Worm (Caenorhabditis elegans) whole organism, L4 larva: ENCODE results near the gene F45G2.8.

Experiments
- D1046.2 ChIP-seq: fragments of 200-800 bp; sonication (Bioruptor generic); IDR thresholded peaks from 2 replicates; pipeline ENCODE4 v1.3.6; 2022; ENCODE audit warnings: missing genetic modification characterization, missing compliant biosample characterization
- F10B5.3 ChIP-seq: sonication (generic microtip); optimal IDR thresholded peaks from 2 replicates; lab custom pipeline; 2016; ENCODE audit warnings: mild to moderate bottlenecking, missing genetic modification characterization, missing compliant biosample characterization
- F26F4.8 ChIP-seq: fragments of 200-800 bp; sonication (Bioruptor generic); conservative IDR thresholded peaks from 2 replicates; pipeline ENCODE4 v1.3.6; 2022; ENCODE audit warnings: missing genetic modification characterization, missing compliant biosample characterization
- F44E2.7 ChIP-seq: fragments of 200-800 bp; sonication (Bioruptor generic); IDR thresholded peaks from 2 replicates; pipeline ENCODE4 v2.1.2; 2022; ENCODE audit warnings: missing genetic modification characterization, missing compliant biosample characterization
- F49E8.2 ChIP-seq: sonication (generic microtip); optimal IDR thresholded peaks from 2 replicates; lab custom pipeline; 2016; ENCODE audit warnings: missing compliant biosample characterization, mild to moderate bottlenecking, missing genetic modification characterization, borderline replicate concordance
- R02D3.7 ChIP-seq: fragments of 150-350 bp; sonication (generic microtip); optimal IDR thresholded peaks from 3 replicates; lab custom pipeline; 2014; ENCODE audit warnings: missing biosample characterization, missing genetic modification characterization
- ZK337.2 ChIP-seq: fragments of 200-800 bp; sonication (Bioruptor generic); IDR thresholded peaks from 2 replicates; pipeline ENCODE4 v1.3.6; 2022; ENCODE audit warnings: missing genetic modification reagents, missing genetic modification characterization, missing compliant biosample characterization
- arid-1 ChIP-seq: fragments of 200-800 bp; sonication (Bioruptor generic); conservative IDR thresholded peaks from 2 replicates; pipeline ENCODE4 v1.3.6; 2022; ENCODE audit warnings: missing genetic modification reagents, missing genetic modification characterization, missing compliant biosample characterization
- ceh-28 ChIP-seq: fragments of 150-350 bp; optimal IDR thresholded peaks from 2 replicates; lab custom pipeline; 2014; ENCODE audit warnings: missing biosample characterization, missing genetic modification reagents, missing genetic modification characterization
- ceh-32 ChIP-seq: sonication (generic microtip); optimal IDR thresholded peaks from 2 replicates; lab custom pipeline; 2016; ENCODE audit warnings: mild to moderate bottlenecking, missing genetic modification characterization, missing compliant biosample characterization; ENCODE audit not compliant: poor library complexity
- ceh-62 ChIP-seq: sonication (generic microtip); optimal IDR thresholded peaks from 2 replicates; lab custom pipeline; 2017; ENCODE audit warnings: missing biosample characterization, missing genetic modification characterization
- ceh-82 ChIP-seq: sonication (generic microtip); optimal IDR thresholded peaks from 2 replicates; lab custom pipeline; 2017; ENCODE audit warnings: missing biosample characterization, missing genetic modification characterization
- daf-12 ChIP-seq: fragments of 150-350 bp; optimal IDR thresholded peaks from 2 replicates; lab custom pipeline; 2014; ENCODE audit warnings: missing biosample characterization, missing genetic modification reagents, missing genetic modification characterization
- daf-19 ChIP-seq: fragments of 200-800 bp; sonication (Bioruptor generic); conservative IDR thresholded peaks from 2 replicates; pipeline ENCODE4 v1.3.6; 2022; ENCODE audit warnings: missing genetic modification characterization, missing compliant biosample characterization
- dmd-8 ChIP-seq: fragments of 200-800 bp; sonication (Bioruptor generic); IDR thresholded peaks from 2 replicates; pipeline ENCODE4 v1.3.6; 2022; ENCODE audit warnings: missing genetic modification characterization, missing compliant biosample characterization
- dmd-9 ChIP-seq: fragments of 200-800 bp; sonication (Bioruptor generic); IDR thresholded peaks from 2 replicates; pipeline ENCODE4 v1.3.6; 2022; ENCODE audit warnings: missing genetic modification reagents, missing genetic modification characterization, missing compliant biosample characterization
- dpl-1 ChIP-seq: fragments of 150-350 bp; optimal IDR thresholded peaks from 2 replicates; lab custom pipeline; 2014; ENCODE audit warnings: missing biosample characterization, missing genetic modification reagents, missing genetic modification characterization
- egl-27 ChIP-seq: sonication (generic microtip); optimal IDR thresholded peaks from 3 replicates; lab custom pipeline; 2017; ENCODE audit warnings: missing biosample characterization, missing genetic modification reagents, missing genetic modification characterization
- fos-1 ChIP-seq: fragments of 150-350 bp; optimal IDR thresholded peaks from 2 replicates; lab custom pipeline; 2014; ENCODE audit warnings: missing biosample characterization, missing genetic modification characterization
- gei-8 ChIP-seq: fragments of 200-800 bp; sonication (Bioruptor generic); optimal IDR thresholded peaks from 2 replicates; lab custom pipeline; 2018; ENCODE audit warnings: mild to moderate bottlenecking, missing genetic modification characterization, missing compliant biosample characterization
- hlh-11 ChIP-seq: fragments of 200-800 bp; sonication (Bioruptor generic); optimal IDR thresholded peaks from 2 replicates; lab custom pipeline; 2018; ENCODE audit warnings: mild to moderate bottlenecking, missing genetic modification characterization, missing compliant biosample characterization
- hlh-30 ChIP-seq: sonication (generic microtip); optimal IDR thresholded peaks from 2 replicates; lab custom pipeline; 2017; ENCODE audit warnings: antibody characterized with exemption, mild to moderate bottlenecking, missing genetic modification characterization, missing compliant biosample characterization; ENCODE audit not compliant: insufficient read depth
- lin-13 ChIP-seq: fragments of 150-350 bp; optimal IDR thresholded peaks from 2 replicates; lab custom pipeline; 2014; ENCODE audit warnings: missing biosample characterization, missing genetic modification reagents, missing genetic modification characterization
- lin-29 ChIP-seq: fragments of 200-800 bp; sonication (Bioruptor generic); IDR thresholded peaks from 2 replicates; pipeline ENCODE4 v1.3.6; 2022; ENCODE audit warnings: missing genetic modification reagents, missing genetic modification characterization, missing compliant biosample characterization
- lin-38 ChIP-seq: fragments of 200-800 bp; sonication (Bioruptor generic); IDR thresholded peaks from 2 replicates; pipeline ENCODE4 v1.3.6; 2022; ENCODE audit warnings: missing genetic modification reagents, missing genetic modification characterization, missing compliant biosample characterization
- lsy-2 ChIP-seq, 2 experiments: fragments of 150-350 bp in 1 of 2; sonication (generic microtip) in 1 of 2; optimal IDR thresholded peaks; 2 replicates each; lab custom pipeline; 2014 to 2017; ENCODE audit warnings: missing biosample characterization in 2 of 2, missing genetic modification characterization in 2 of 2
- madf-5 ChIP-seq, 2 experiments: fragments of 200-800 bp; sonication (Bioruptor generic); IDR thresholded peaks; 2 replicates each; pipeline ENCODE4 v1.3.6; 2022; ENCODE audit warnings: missing compliant biosample characterization in 2 of 2, missing genetic modification characterization in 2 of 2
- mdl-1 ChIP-seq, 2 experiments: fragments of 150-350 bp in 1 of 2; sonication (generic microtip) in 1 of 2; optimal IDR thresholded peaks; 2 replicates each; lab custom pipeline; 2014 to 2017; ENCODE audit warnings: missing biosample characterization in 2 of 2, missing genetic modification characterization in 2 of 2
- mdt-29 ChIP-seq: fragments of 200-800 bp; sonication (Bioruptor generic); IDR thresholded peaks from 2 replicates; pipeline ENCODE4 v1.3.6; 2022; ENCODE audit warnings: missing genetic modification reagents, missing genetic modification characterization, missing compliant biosample characterization
- mep-1 ChIP-seq: fragments of 150-350 bp; sonication (generic microtip); optimal IDR thresholded peaks from 3 replicates; lab custom pipeline; 2014; ENCODE audit warnings: missing biosample characterization, missing genetic modification characterization
- mes-2 ChIP-seq: sonication (generic microtip); optimal IDR thresholded peaks from 2 replicates; lab custom pipeline; 2016; ENCODE audit warnings: missing genotype, mild to moderate bottlenecking, missing genetic modification characterization, missing compliant biosample characterization; ENCODE audit not compliant: poor library complexity, severe bottlenecking
- mxl-3 ChIP-seq: fragments of 200-800 bp; sonication (Bioruptor generic); optimal IDR thresholded peaks from 2 replicates; lab custom pipeline; 2018; ENCODE audit warnings: mild to moderate bottlenecking, missing genetic modification characterization, missing compliant biosample characterization
- nhr-28 ChIP-seq: fragments of 150-350 bp; optimal IDR thresholded peaks from 2 replicates; lab custom pipeline; 2014; ENCODE audit warnings: missing biosample characterization, missing genetic modification characterization
- nhr-48 ChIP-seq: sonication (generic microtip); optimal IDR thresholded peaks from 2 replicates; lab custom pipeline; 2016; ENCODE audit warnings: mild to moderate bottlenecking, missing genetic modification characterization, missing compliant biosample characterization
- nhr-6 ChIP-seq: fragments of 150-350 bp; optimal IDR thresholded peaks from 2 replicates; lab custom pipeline; 2014; ENCODE audit warnings: missing biosample characterization, missing genetic modification characterization
- nhr-77 ChIP-seq: fragments of 150-350 bp; optimal IDR thresholded peaks from 2 replicates; lab custom pipeline; 2014; ENCODE audit warnings: missing biosample characterization, missing genetic modification characterization
- pha-4 ChIP-seq, 2 experiments: fragments of 150-350 bp in 1 of 2; fragments of 200-800 bp in 1 of 2; sonication (Bioruptor generic) in 1 of 2; IDR thresholded peaks in 1 of 2; optimal IDR thresholded peaks in 1 of 2; 2 replicates each; pipeline versions ENCODE4 v1.3.6 to Lab custom; 2014 to 2022; ENCODE audit warnings: missing genetic modification characterization in 2 of 2, missing genetic modification reagents in 2 of 2, missing biosample characterization in 1 of 2, missing compliant biosample characterization in 1 of 2
- pqm-1 ChIP-seq: sonication (generic microtip); optimal IDR thresholded peaks from 2 replicates; lab custom pipeline; 2017; ENCODE audit warnings: missing biosample characterization, missing genetic modification characterization
- set-16 ChIP-seq: fragments of 200-800 bp; sonication (Bioruptor generic); IDR thresholded peaks from 2 replicates; pipeline ENCODE4 v1.3.6; 2022; ENCODE audit warnings: missing genetic modification reagents, missing genetic modification characterization, missing compliant biosample characterization
- skn-1 ChIP-seq: fragments of 150-350 bp; optimal IDR thresholded peaks from 2 replicates; lab custom pipeline; 2014; ENCODE audit warnings: missing biosample characterization, missing genetic modification characterization
- spr-1 ChIP-seq: sonication (generic microtip); optimal IDR thresholded peaks from 2 replicates; lab custom pipeline; 2016; ENCODE audit warnings: mild to moderate bottlenecking, missing genetic modification characterization, missing compliant biosample characterization
- spr-3 ChIP-seq: fragments of 200-800 bp; sonication (Bioruptor generic); optimal IDR thresholded peaks from 2 replicates; lab custom pipeline; 2018; ENCODE audit warnings: mild to moderate bottlenecking, missing genetic modification characterization, missing compliant biosample characterization
- tag-97 ChIP-seq: fragments of 200-800 bp; sonication (Bioruptor generic); IDR thresholded peaks from 2 replicates; pipeline ENCODE4 v1.3.6; 2022; ENCODE audit warnings: missing genetic modification characterization, missing compliant biosample characterization
- unc-130 ChIP-seq: sonication (generic microtip); optimal IDR thresholded peaks from 2 replicates; lab custom pipeline; 2016; ENCODE audit warnings: missing genetic modification reagents, missing genetic modification characterization, missing compliant biosample characterization
- unc-62 ChIP-seq, 3 experiments: fragments of 150-350 bp in 1 of 3; sonication (generic microtip); optimal IDR thresholded peaks in 2 of 3; peaks in 1 of 3; 1 replicate in 1 of 3; 2 replicates in 2 of 3; lab custom pipeline; 2014 to 2017; ENCODE audit warnings: missing biosample characterization in 3 of 3, missing genetic modification characterization in 3 of 3, missing genetic modification reagents in 3 of 3, missing genotype in 1 of 3
- vab-7 ChIP-seq: fragments of 200-800 bp; sonication (Bioruptor generic); IDR thresholded peaks from 2 replicates; pipeline ENCODE4 v1.3.6; 2022; ENCODE audit warnings: missing genetic modification reagents, missing genetic modification characterization, missing compliant biosample characterization
- zip-11 ChIP-seq: fragments of 200-800 bp; sonication (Bioruptor generic); IDR thresholded peaks from 2 replicates; pipeline ENCODE4 v1.3.6; 2022; ENCODE audit warnings: missing genetic modification characterization, missing compliant biosample characterization
- zip-2 ChIP-seq: fragments of 150-350 bp; optimal IDR thresholded peaks from 2 replicates; lab custom pipeline; 2014; ENCODE audit warnings: missing biosample characterization, missing genetic modification characterization

Gene F45G2.8

ce11 chrIII:13426036-13426435, 9.4 kb downstream of the F45G2.8 start, which contains the start of gene cope-1:
cope-1 (plus strand) TSS chrIII:13426264.
- TF ChIP-seq daf-19 (GFP tag; lab: Robert Waterston, UW) (no peak), daf-12 (tag; lab: Kevin White, UChicago) (no peak), unc-62 (GFP tag; optimal IDR thresholded peaks at IDR 0.05 in 1 of 2; lab: Kevin White, UChicago) (no peak), unc-62 (tag; optimal IDR thresholded peaks at IDR 0.05; lab: Kevin White, UChicago) (no peak), dpl-1 (GFP tag; lab: Kevin White, UChicago) (peak; percentile 51), ZK337.2 (GFP tag; lab: Robert Waterston, UW) (no peak), lsy-2 (tag; optimal IDR thresholded peaks at IDR 0.05; lab: Kevin White, UChicago) (peak in 1 of 2 experiments; percentile 65), set-16 (no peak), mes-2 (tag; lab: Kevin White, UChicago) (peak; percentile 43), lin-38 (GFP tag; lab: Robert Waterston, UW) (peak; percentile 36), arid-1 (no peak), mep-1 (no peak), pha-4 (GFP tag; IDR thresholded peaks at IDR 0.05; lab: Robert Waterston, UW) (no peak), pha-4 (tag; optimal IDR thresholded peaks at IDR 0.05; lab: Kevin White, UChicago) (no peak)

ce11 chrIII:13423414-13423813, 12.1 kb downstream of the F45G2.8 start, which contains the start of gene exo-1:
exo-1 (plus strand) TSS chrIII:13423514.
- TF ChIP-seq lin-29 (GFP tag; lab: Robert Waterston, UW) (no peak), nhr-6 (tag; lab: Kevin White, UChicago) (peak; percentile 74), dmd-8 (GFP tag; lab: Robert Waterston, UW) (no peak), daf-19 (GFP tag; lab: Robert Waterston, UW) (no peak), spr-1 (tag; lab: Kevin White, UChicago) (no peak), unc-62 (GFP tag; optimal IDR thresholded peaks at IDR 0.05 in 1 of 2; lab: Kevin White, UChicago) (no peak), unc-62 (tag; optimal IDR thresholded peaks at IDR 0.05; lab: Kevin White, UChicago) (no peak), nhr-28 (tag; lab: Kevin White, UChicago) (peak; percentile 82), tag-97 (GFP tag; lab: Robert Waterston, UW) (no peak), mdt-29 (GFP tag; lab: Robert Waterston, UW) (no peak), pqm-1 (tag; lab: Kevin White, UChicago) (peak; percentile 52), F49E8.2 (tag; lab: Kevin White, UChicago) (no peak), mxl-3 (GFP tag; lab: Kevin White, UChicago) (no peak), F10B5.3 (tag; lab: Kevin White, UChicago) (no peak), lsy-2 (tag; optimal IDR thresholded peaks at IDR 0.05; lab: Kevin White, UChicago) (peak in 1 of 2 experiments; percentile 87), nhr-77 (tag; lab: Kevin White, UChicago) (peak; percentile 94), dmd-9 (no peak), hlh-30 (tag; lab: Kevin White, UChicago) (peak; percentile 54), spr-3 (GFP tag; lab: Kevin White, UChicago) (no peak), F26F4.8 (GFP tag; lab: Robert Waterston, UW) (no peak), ceh-82 (no peak), gei-8 (GFP tag; lab: Kevin White, UChicago) (no peak), ceh-62 (tag; lab: Kevin White, UChicago) (no peak), daf-12 (tag; lab: Kevin White, UChicago) (no peak), R02D3.7 (tag; lab: Kevin White, UChicago) (no peak), ceh-32 (tag; lab: Kevin White, UChicago) (no peak), skn-1 (tag; lab: Kevin White, UChicago) (no peak), hlh-11 (tag; lab: Kevin White, UChicago) (no peak), lin-13 (GFP tag; lab: Kevin White, UChicago) (peak; percentile 25), unc-130 (GFP tag; lab: Kevin White, UChicago) (peak; percentile 87), mdl-1 (tag; optimal IDR thresholded peaks at IDR 0.05; lab: Kevin White, UChicago) (peak in 1 of 2 experiments; percentile 24), F44E2.7 (GFP tag; lab: Robert Waterston, UW) (no peak), ceh-28 (tag; lab: Kevin White, UChicago) (no peak), egl-27 (tag; lab: Kevin White, UChicago) (no peak), zip-2 (no peak), fos-1 (no peak), madf-5 (GFP tag; IDR thresholded peaks at IDR 0.05; lab: Robert Waterston, UW) (no peak), arid-1 (no peak), zip-11 (GFP tag; lab: Robert Waterston, UW) (no peak), nhr-48 (tag; lab: Kevin White, UChicago) (no peak), vab-7 (peak; percentile 28; the same call in 1 of the 2 replicates), D1046.2 (0 out of 2 replicates have a peak, but pooled peaks have one; percentile 20), set-16 (no peak)
